Worm (Caenorhabditis elegans): ENCODE data around the gene T27A8.7.

The T27A8.7 gene

DNA sequence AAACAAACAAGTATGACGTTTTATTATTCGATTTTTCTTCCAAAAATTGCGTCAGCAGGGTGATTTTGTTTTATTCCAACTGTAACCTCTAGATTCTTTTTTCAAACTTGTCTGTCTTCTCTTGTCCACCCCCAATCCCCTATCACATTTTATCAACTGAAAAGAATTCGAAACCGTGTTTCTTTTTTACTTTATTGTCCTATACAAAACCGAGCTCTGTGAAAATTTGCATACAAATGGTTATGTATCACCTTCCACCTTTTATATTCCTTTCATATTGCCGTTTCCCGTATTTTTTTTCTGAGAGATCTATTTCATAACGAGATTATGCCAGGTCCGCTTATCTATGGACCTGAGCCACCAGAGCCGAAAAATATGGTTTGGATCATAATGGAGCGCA, at the start of gene T27A8.7:
Gene T27A8.7, plus strand, starts transcription at position 301 of the 400 bp plus-strand sequence.
- TF ChIP-seq fkh-6 (tag; optimal IDR thresholded peaks at IDR 0.05) (no peak), ceh-18 (tag; optimal IDR thresholded peaks at IDR 0.05) (no peak), unc-42 (tag; optimal IDR thresholded peaks at IDR 0.05) (no peak), nhr-11 (tag; optimal IDR thresholded peaks at IDR 0.05) (no peak), fkh-10 (GFP tag; optimal IDR thresholded peaks at IDR 0.05) (no peak), ceh-14 (tag; optimal IDR thresholded peaks at IDR 0.05) (no peak), C38D4.7 (GFP tag; optimal IDR thresholded peaks at IDR 0.05) (no peak), hlh-15 (tag; optimal IDR thresholded peaks at IDR 0.05) (no peak), sdc-2 (tag; optimal IDR thresholded peaks at IDR 0.05) (no peak), ets-4 (tag; optimal IDR thresholded peaks at IDR 0.05) (no peak), pros-1 (tag; optimal IDR thresholded peaks at IDR 0.05) (no peak), ama-1 (optimal IDR thresholded peaks at IDR 0.05) (no peak), ref-2 (tag; optimal IDR thresholded peaks at IDR 0.05) (no peak), lin-11 (tag; optimal IDR thresholded peaks at IDR 0.05) (no peak), hlh-6 (tag; optimal IDR thresholded peaks at IDR 0.05) (no peak), che-1 (tag; optimal IDR thresholded peaks at IDR 0.05) (no peak), elt-2 (tag; optimal IDR thresholded peaks at IDR 0.05) (no peak), ceh-45 (GFP tag; IDR thresholded peaks at IDR 0.05) (no peak), syd-9 (tag; optimal IDR thresholded peaks at IDR 0.05) (no peak), rnt-1 (tag; optimal IDR thresholded peaks at IDR 0.05) (no peak)

DNA sequence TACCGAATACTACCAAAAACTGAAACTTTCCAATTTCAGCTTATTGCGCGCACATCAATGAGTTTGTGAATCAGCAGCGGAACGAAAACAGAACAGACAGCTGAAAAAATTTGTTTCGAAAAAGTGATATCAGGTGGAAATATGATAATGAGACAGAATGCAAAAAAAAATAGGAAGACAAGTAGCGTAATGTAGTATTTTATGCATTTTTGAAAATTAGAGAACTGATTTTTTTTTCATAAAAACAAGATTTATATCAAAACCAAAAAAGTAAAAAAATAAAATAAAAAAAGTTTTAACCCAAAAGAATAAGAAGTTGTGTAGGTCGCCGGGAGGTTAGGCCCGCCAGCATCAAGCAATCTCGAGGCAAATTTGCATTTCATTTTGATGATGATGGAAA, 48.8 kb upstream of the T27A8.7 start, which contains the start of gene C09G1.4:
Gene C09G1.4, minus strand, starts transcription at position 101 of the 400 bp plus-strand sequence.
- TF ChIP-seq pha-2 (tag; optimal IDR thresholded peaks at IDR 0.05) (no peak), pag-3 (tag; optimal IDR thresholded peaks at IDR 0.05; ENCODE audit: borderline replicate concordance) (no peak), sox-4 (tag; optimal IDR thresholded peaks at IDR 0.05) (no peak), ahr-1 (tag; optimal IDR thresholded peaks at IDR 0.05) (no peak), ceh-2 (tag; optimal IDR thresholded peaks at IDR 0.05) (no peak), pros-1 (tag; optimal IDR thresholded peaks at IDR 0.05) (no peak), nhr-232 (tag; optimal IDR thresholded peaks at IDR 0.05) (no peak), sox-2 (GFP tag; IDR thresholded peaks at IDR 0.05) (no peak), F13H6.1 (tag; optimal IDR thresholded peaks at IDR 0.05) (no peak), ceh-18 (tag; optimal IDR thresholded peaks at IDR 0.05) (no peak), ceh-45 (GFP tag; IDR thresholded peaks at IDR 0.05) (no peak), odd-2 (tag; optimal IDR thresholded peaks at IDR 0.05) (no peak), zip-5 (tag; optimal IDR thresholded peaks at IDR 0.05) (no peak), ceh-19 (GFP tag; optimal IDR thresholded peaks at IDR 0.05) (no peak), pat-9 (tag; optimal IDR thresholded peaks at IDR 0.05) (no peak), ceh-22 (tag; optimal IDR thresholded peaks at IDR 0.05) (no peak), tbx-7 (tag; optimal IDR thresholded peaks at IDR 0.05) (no peak), nfya-1 (tag; optimal IDR thresholded peaks at IDR 0.05) (no peak), C38D4.7 (GFP tag; optimal IDR thresholded peaks at IDR 0.05) (no peak)

DNA sequence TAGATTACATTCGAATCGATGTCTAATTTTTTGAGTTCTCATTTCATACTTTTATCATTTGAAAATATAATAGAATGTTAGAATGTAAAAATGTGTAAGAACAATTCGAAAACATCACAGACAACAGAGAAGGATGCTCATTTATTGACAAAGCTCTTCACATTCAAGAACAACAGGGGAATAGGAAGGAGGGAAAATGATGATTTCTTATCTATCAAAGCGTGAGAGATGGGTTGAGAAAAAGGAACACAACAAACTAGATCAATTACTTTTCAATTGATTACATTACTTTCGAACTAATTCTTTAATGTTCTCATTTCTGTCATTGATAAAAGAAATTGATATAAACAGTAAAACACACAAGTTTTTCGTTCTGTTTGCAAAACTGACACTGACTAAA, 38.5 kb upstream of the T27A8.7 start, which contains the start of the genes VB0395L.1 and nhx-1:
Gene VB0395L.1, minus strand, starts transcription at position 186 of the 400 bp plus-strand sequence.
Gene nhx-1, plus strand, starts transcription at position 326 of the 400 bp plus-strand sequence.
- TF ChIP-seq F13H6.1 (tag; optimal IDR thresholded peaks at IDR 0.05) (no peak), fax-1 (tag; optimal IDR thresholded peaks at IDR 0.05) (no peak), rnt-1 (tag; optimal IDR thresholded peaks at IDR 0.05) (no peak)

DNA sequence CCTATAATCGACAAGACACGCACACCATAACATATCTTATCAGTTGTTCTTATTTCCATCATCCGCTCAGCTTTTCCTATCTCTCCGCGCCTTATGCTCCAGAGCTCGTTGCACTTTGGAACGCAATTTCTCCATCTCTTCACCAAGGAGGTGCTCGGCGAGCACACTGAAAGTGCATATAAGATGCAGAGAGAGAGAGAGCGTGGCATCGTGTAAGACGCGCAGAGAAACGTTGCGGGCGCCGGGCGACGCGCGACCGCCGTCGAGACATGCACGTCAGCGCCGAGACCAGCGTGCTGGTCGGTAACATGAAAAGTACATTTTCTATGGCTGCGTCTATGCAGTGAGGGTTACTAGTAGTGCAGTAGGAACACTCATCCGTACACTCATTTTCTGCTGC, 30.8 kb upstream of the T27A8.7 start:
- TF ChIP-seq ceh-31 (tag; optimal IDR thresholded peaks at IDR 0.05) (peak; percentile 23), ceh-48 (tag; optimal IDR thresholded peaks at IDR 0.05) (no peak), sdc-2 (tag; optimal IDR thresholded peaks at IDR 0.05) (peak; percentile 34), ceh-2 (tag; optimal IDR thresholded peaks at IDR 0.05) (no peak), unc-3 (GFP tag; conservative IDR thresholded peaks at IDR 0.05) (no peak), unc-3 (tag; optimal IDR thresholded peaks at IDR 0.05) (no peak), eyg-1 (tag; optimal IDR thresholded peaks at IDR 0.05) (no peak), ceh-19 (GFP tag; optimal IDR thresholded peaks at IDR 0.05) (no peak), fkh-6 (tag; optimal IDR thresholded peaks at IDR 0.05) (no peak), ceh-18 (tag; optimal IDR thresholded peaks at IDR 0.05) (peak; percentile 3), rnt-1 (tag; optimal IDR thresholded peaks at IDR 0.05) (no peak), C38D4.7 (GFP tag; optimal IDR thresholded peaks at IDR 0.05) (no peak), K02D7.2 (tag; optimal IDR thresholded peaks at IDR 0.05) (no peak)
